Fruit fly (Drosophila melanogaster): ENCODE data around the gene dco.

Gene dco

dm6 chr3R:31060708-31061625 is at the start of gene dco:
Gene dco (minus strand): TSS chr3R:31061210.
- no peak for TF ChIP-seq Sin3A (optimal IDR thresholded peaks at IDR 0.05)
- TF ChIP-seq h (optimal IDR thresholded peaks at IDR 0.05): no peak
- no peak for TF ChIP-seq psq (optimal IDR thresholded peaks at IDR 0.05)
- no peak for TF ChIP-seq insv (optimal IDR thresholded peaks at IDR 0.05)
- TF ChIP-seq Myc (optimal IDR thresholded peaks at IDR 0.05): no peak
- no peak for TF ChIP-seq ttk (optimal IDR thresholded peaks at IDR 0.05)

DNA sequence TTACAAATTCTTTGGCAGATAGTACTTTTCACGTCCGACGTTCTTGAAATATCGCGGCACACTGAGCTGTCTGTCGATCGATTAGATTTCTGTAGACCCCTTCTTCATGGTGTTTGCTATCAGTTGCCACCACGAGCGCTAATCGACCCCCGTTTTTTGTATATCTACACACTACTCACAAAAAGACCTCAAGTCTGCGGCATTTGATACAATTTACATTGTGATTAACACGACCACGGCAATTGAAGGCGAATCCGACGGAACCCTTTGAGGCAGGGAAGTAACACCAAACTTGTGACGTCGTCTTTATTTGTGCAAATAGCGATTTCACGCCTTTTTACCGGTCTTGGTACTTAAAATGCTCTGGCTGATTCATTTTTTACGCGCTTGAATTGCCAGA is 48.1 kb upstream of the dco start, which contains the start of gene Mayo:
Mayo (minus strand) TSS at position 66 of the 400 bp plus-strand sequence.
- TF ChIP-seq insv (optimal IDR thresholded peaks at IDR 0.05): no peak
- no peak for TF ChIP-seq ttk (optimal IDR thresholded peaks at IDR 0.05)
- no peak for TF ChIP-seq h (optimal IDR thresholded peaks at IDR 0.05)
- TF ChIP-seq Sin3A (optimal IDR thresholded peaks at IDR 0.05): no peak

- no peak for TF ChIP-seq insv (optimal IDR thresholded peaks at IDR 0.05)
- TF ChIP-seq psq (optimal IDR thresholded peaks at IDR 0.05): no peak
- no peak for TF ChIP-seq Sin3A (optimal IDR thresholded peaks at IDR 0.05)
- TF ChIP-seq Myc (optimal IDR thresholded peaks at IDR 0.05): no peak
- no peak for TF ChIP-seq h (optimal IDR thresholded peaks at IDR 0.05)
- TF ChIP-seq ttk (optimal IDR thresholded peaks at IDR 0.05): no peak
Observed at dm6 chr3R:31101069-31101468, 40.1 kb upstream of the dco start, which contains the start of gene CG15553. Gene CG15553 (minus strand): TSS chr3R:31101169.

DNA sequence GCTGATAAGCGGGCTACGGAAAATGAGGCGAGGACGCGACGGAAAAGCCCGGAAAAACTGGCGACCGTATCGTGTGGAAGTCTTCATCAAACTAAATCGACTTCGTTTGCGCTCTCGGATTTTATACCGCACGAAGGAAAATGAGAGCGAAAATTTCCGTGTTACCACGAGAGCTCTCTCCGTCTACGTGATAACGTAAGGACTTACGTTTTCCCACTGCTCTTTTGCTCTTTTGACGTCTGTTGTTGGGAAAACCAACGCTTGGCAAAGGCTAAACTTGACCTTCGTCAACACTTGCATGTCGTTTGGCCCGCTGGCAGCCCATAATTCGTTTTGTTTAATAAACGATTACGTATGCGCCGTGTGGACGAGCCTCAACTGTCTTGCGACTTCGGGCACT is 36.2 kb upstream of the dco start, which contains the start of gene CG11317:
CG11317 (minus strand) TSS at position 101 of the 400 bp plus-strand sequence.
- TF ChIP-seq insv (optimal IDR thresholded peaks at IDR 0.05): no peak
- no peak for TF ChIP-seq Sin3A (optimal IDR thresholded peaks at IDR 0.05)
- no peak for TF ChIP-seq ttk (optimal IDR thresholded peaks at IDR 0.05)
- no peak for TF ChIP-seq h (optimal IDR thresholded peaks at IDR 0.05)
- no peak for TF ChIP-seq Myc (optimal IDR thresholded peaks at IDR 0.05)
- TF ChIP-seq psq (optimal IDR thresholded peaks at IDR 0.05): no peak

dm6 chr3R:31089985-31090384 is 29.0 kb upstream of the dco start:
- no peak for TF ChIP-seq h (optimal IDR thresholded peaks at IDR 0.05)
- TF ChIP-seq psq (optimal IDR thresholded peaks at IDR 0.05): no peak
- no peak for TF ChIP-seq insv (optimal IDR thresholded peaks at IDR 0.05)
- no peak for TF ChIP-seq ttk (optimal IDR thresholded peaks at IDR 0.05)
- no peak for TF ChIP-seq Myc (optimal IDR thresholded peaks at IDR 0.05)
- TF ChIP-seq Sin3A (optimal IDR thresholded peaks at IDR 0.05): no peak

dm6 chr3R:31086394-31086793 is 25.4 kb upstream of the dco start:
- no peak for TF ChIP-seq Myc (optimal IDR thresholded peaks at IDR 0.05)
- TF ChIP-seq ttk (optimal IDR thresholded peaks at IDR 0.05): no peak
- TF ChIP-seq insv (optimal IDR thresholded peaks at IDR 0.05): no peak

- TF ChIP-seq Myc (optimal IDR thresholded peaks at IDR 0.05): no peak
- no peak for TF ChIP-seq insv (optimal IDR thresholded peaks at IDR 0.05)
- no peak for TF ChIP-seq psq (optimal IDR thresholded peaks at IDR 0.05)
- no peak for TF ChIP-seq h (optimal IDR thresholded peaks at IDR 0.05)
- no peak for TF ChIP-seq Sin3A (optimal IDR thresholded peaks at IDR 0.05)
- no peak for TF ChIP-seq ttk (optimal IDR thresholded peaks at IDR 0.05)
Observed at dm6 chr3R:31070732-31071131, 9.7 kb upstream of the dco start.

- TF ChIP-seq psq (optimal IDR thresholded peaks at IDR 0.05): no peak
- TF ChIP-seq h (optimal IDR thresholded peaks at IDR 0.05): no peak
- no peak for TF ChIP-seq Sin3A (optimal IDR thresholded peaks at IDR 0.05)
- TF ChIP-seq Myc (optimal IDR thresholded peaks at IDR 0.05): no peak
- TF ChIP-seq insv (optimal IDR thresholded peaks at IDR 0.05): no peak
- TF ChIP-seq ttk (optimal IDR thresholded peaks at IDR 0.05): no peak
Observed at dm6 chr3R:31066356-31066755, 5.3 kb upstream of the dco start.

dm6 chr3R:31064653-31065322 is 3.8 kb upstream of the dco start, which contains the start of gene Sox100B:
Gene Sox100B (plus strand): TSS chr3R:31065253.
- TF ChIP-seq Sin3A (optimal IDR thresholded peaks at IDR 0.05): no peak

DNA sequence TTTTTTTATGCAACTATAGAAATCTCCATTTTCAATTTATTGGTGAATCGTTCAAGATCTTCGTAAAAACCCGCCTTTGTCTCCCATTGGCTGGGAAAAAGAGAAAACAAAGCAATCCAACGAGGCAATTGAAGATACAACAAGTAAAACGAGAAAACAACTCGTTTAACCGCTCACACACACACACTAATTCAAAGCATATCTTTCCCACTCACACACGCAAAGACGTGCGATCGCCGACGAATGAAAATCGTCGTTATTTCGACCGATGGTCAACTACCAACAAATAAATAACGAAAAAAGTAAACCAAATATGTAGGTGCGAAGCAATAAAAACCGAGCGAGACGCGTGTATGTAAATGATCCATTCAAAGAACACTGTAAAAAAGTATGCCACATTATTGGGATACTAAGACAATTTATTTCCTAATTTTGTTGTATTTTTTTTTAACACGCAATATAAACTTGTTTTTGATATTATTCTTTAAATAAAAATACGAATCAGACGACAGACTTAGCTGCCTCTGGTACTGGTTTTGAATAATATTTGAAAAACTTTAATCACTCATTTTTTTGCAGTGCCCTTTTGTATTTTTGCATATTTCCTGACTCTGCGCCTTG is 1.4 kb upstream of the dco start:
- TF ChIP-seq h (optimal IDR thresholded peaks at IDR 0.05) (no peak), psq (optimal IDR thresholded peaks at IDR 0.05) (no peak), insv (optimal IDR thresholded peaks at IDR 0.05) (no peak), ttk (optimal IDR thresholded peaks at IDR 0.05) (no peak), Myc (optimal IDR thresholded peaks at IDR 0.05) (no peak), Sin3A (optimal IDR thresholded peaks at IDR 0.05) (no peak)

DNA sequence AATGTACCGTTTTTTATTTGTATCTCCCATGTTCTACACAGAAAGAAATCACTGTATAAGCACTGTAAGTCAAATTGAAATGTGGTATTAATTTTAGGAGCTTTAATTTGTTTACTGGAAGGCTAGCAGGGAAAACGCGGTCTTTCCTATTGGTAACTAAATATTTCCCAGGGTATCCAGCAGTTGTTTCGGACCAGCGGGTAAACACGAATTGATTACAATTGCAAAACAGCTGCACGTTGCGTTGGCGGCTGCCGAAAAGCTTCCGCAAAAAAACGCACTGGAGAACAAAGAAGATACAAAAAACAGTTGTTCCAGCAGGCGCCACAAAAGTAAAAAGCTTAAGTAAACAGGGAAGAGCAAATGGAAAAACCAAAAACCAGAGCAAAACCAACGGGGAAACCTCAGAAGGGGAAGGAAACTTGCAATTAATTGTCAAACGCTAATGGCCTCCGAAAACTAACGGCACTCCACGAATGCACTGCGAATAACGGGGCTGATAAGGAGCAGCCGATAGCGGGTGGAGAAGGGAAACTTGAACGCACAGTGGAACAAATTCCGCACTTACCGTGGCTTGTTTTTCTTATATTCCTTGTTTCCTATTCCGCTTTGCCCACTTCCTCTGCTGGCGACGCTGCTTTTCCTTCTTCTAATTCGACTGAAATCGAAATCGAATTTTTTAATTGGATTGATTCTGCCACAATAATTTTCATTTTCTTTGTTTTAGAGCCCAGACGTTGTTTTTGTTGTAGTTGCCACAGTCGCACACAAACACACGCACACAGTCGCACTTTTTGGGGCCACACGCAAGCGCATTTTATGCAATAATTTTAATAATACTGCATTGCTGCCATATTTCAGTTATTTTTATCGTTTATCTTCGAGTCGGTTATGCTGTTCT is 953 bp downstream of the dco start:
- TF ChIP-seq psq (optimal IDR thresholded peaks at IDR 0.05) (no peak), ttk (optimal IDR thresholded peaks at IDR 0.05) (no peak), insv (optimal IDR thresholded peaks at IDR 0.05) (no peak), Sin3A (optimal IDR thresholded peaks at IDR 0.05) (no peak), h (optimal IDR thresholded peaks at IDR 0.05) (no peak), Myc (optimal IDR thresholded peaks at IDR 0.05) (no peak)
